Worm (Caenorhabditis elegans) whole organism, early embryonic: ENCODE data around the gene C25H3.14.

ENCODE experiments used
- F13C5.2 ChIP-seq: sonication (generic microtip); optimal IDR thresholded peaks from 2 replicates; lab custom pipeline; 2017; ENCODE audit warnings: mild to moderate bottlenecking, missing genetic modification characterization, inconsistent platforms, missing compliant biosample characterization
- ama-1 ChIP-seq: fragments of 150-350 bp; optimal IDR thresholded peaks from 2 replicates; lab custom pipeline; 2014
- ceh-36 ChIP-seq: sonication (generic microtip); optimal IDR thresholded peaks from 2 replicates; lab custom pipeline; 2016; ENCODE audit warnings: missing genetic modification characterization, inconsistent platforms, missing compliant biosample characterization
- ets-7 ChIP-seq: sonication (generic microtip); optimal IDR thresholded peaks from 2 replicates; lab custom pipeline; 2016; ENCODE audit warnings: missing genotype, missing genetic modification characterization, missing compliant biosample characterization
- flt-1 ChIP-seq: fragments of 200-800 bp; sonication (Bioruptor generic); IDR thresholded peaks from 2 replicates; pipeline ENCODE4 v1.3.6; 2022; ENCODE audit warnings: missing genetic modification characterization, missing compliant biosample characterization
- hnd-1 ChIP-seq: sonication (generic microtip); optimal IDR thresholded peaks from 2 replicates; lab custom pipeline; 2016; ENCODE audit warnings: missing genetic modification characterization, missing compliant biosample characterization
- sea-1 ChIP-seq: fragments of 200-800 bp; sonication (Bioruptor generic); conservative IDR thresholded peaks from 2 replicates; pipeline ENCODE4 v1.3.6; 2022; ENCODE audit warnings: missing genetic modification characterization, missing compliant biosample characterization
- tbx-11 ChIP-seq: fragments of 200-800 bp; sonication (Bioruptor generic); IDR thresholded peaks from 2 replicates; pipeline ENCODE4 v1.3.6; 2022; ENCODE audit warnings: missing genetic modification characterization, missing compliant biosample characterization

ce11 chrII:5727707-5728106, 32.8 kb downstream of the C25H3.14 start, which contains the start of gene rab-3:
- TF ChIP-seq ama-1 (lab: Kevin White, UChicago) (no peak), hnd-1 (no peak), ets-7 (tag; lab: Kevin White, UChicago) (no peak), ceh-36 (no peak), F13C5.2 (no peak), tbx-11 (GFP tag; lab: Robert Waterston, UW) (no peak), flt-1 (GFP tag; lab: Robert Waterston, UW) (no peak), sea-1 (no peak)
